Fruit fly (Drosophila melanogaster) whole organism, embryonic: ENCODE measurements around the gene CG4297.

Experiments
- CG34422 ChIP-seq: fragments of 200-800 bp; sonication (Bioruptor generic); IDR thresholded peaks from 3 replicates; pipeline ENCODE4 v1.3.6; 2022; ENCODE audit warnings: missing biosample characterization, missing genetic modification characterization
- HLH54F ChIP-seq: fragments of 200-800 bp; sonication (Bioruptor generic); optimal IDR thresholded peaks from 3 replicates; lab custom pipeline; 2016; ENCODE audit warnings: missing biosample characterization, missing genetic modification characterization

- TF ChIP-seq CG34422 (no peak), HLH54F (GFP tag; lab: Kevin White, UChicago) (no peak)
Measured at dm6 chr2L:469912-470311, 2.1 kb downstream of the CG4297 start.
